Fruit fly (Drosophila melanogaster) whole organism, embryonic: Measurements from ENCODE around the gene CG9782.

Experiments used
- Atf-2 ChIP-seq: fragments of 200-800 bp; sonication (Bioruptor generic); optimal IDR thresholded peaks from 2 replicates; lab custom pipeline; 2016; ENCODE audit warnings: missing biosample characterization, missing genetic modification characterization
- Bdp1 ChIP-seq: fragments of 200-800 bp; sonication (Bioruptor generic); optimal IDR thresholded peaks from 3 replicates; lab custom pipeline; 2016; ENCODE audit warnings: missing biosample characterization, missing genetic modification characterization
- Bteb2 ChIP-seq: fragments of 200-800 bp; sonication (Bioruptor generic); optimal IDR thresholded peaks from 2 replicates; lab custom pipeline; 2016; ENCODE audit warnings: missing biosample characterization, missing genetic modification characterization
- CG10462 ChIP-seq: fragments of 200-800 bp; sonication (Bioruptor generic); optimal IDR thresholded peaks from 2 replicates; lab custom pipeline; 2016; ENCODE audit warnings: missing biosample characterization, missing genetic modification characterization
- CG11085 ChIP-seq: fragments of 200-800 bp; sonication (Bioruptor generic); IDR thresholded peaks from 2 replicates; pipeline ENCODE4 v1.3.6; 2022; ENCODE audit warnings: missing biosample characterization, missing genetic modification characterization
- CG11456 ChIP-seq: fragments of 200-800 bp; sonication (Bioruptor generic); IDR thresholded peaks from 3 replicates; pipeline ENCODE4 v1.3.6; 2022; ENCODE audit warnings: missing biosample characterization, missing genetic modification characterization
- CG1233 ChIP-seq: fragments of 200-800 bp; sonication (Bioruptor generic); optimal IDR thresholded peaks from 4 replicates; lab custom pipeline; 2018; ENCODE audit warnings: missing biosample characterization, mild to moderate bottlenecking, missing genetic modification characterization
- CG14710 ChIP-seq: fragments of 200-800 bp; sonication (Bioruptor generic); optimal IDR thresholded peaks from 3 replicates; lab custom pipeline; 2019; ENCODE audit warnings: missing biosample characterization, mild to moderate bottlenecking, missing genetic modification characterization, moderate library complexity
- CG1529 ChIP-seq: fragments of 200-800 bp; sonication (Bioruptor generic); optimal IDR thresholded peaks from 3 replicates; lab custom pipeline; 2018; ENCODE audit warnings: missing biosample characterization, missing genetic modification characterization
- CG16863 ChIP-seq: fragments of 200-800 bp; sonication (Bioruptor generic); optimal IDR thresholded peaks from 3 replicates; lab custom pipeline; 2016; ENCODE audit warnings: missing biosample characterization, missing genetic modification characterization
- CG2120 ChIP-seq: fragments of 200-800 bp; sonication (Bioruptor generic); optimal IDR thresholded peaks from 3 replicates; lab custom pipeline; 2016; ENCODE audit warnings: missing biosample characterization, missing genetic modification characterization
- CG2202 ChIP-seq: fragments of 200-800 bp; sonication (Bioruptor generic); optimal IDR thresholded peaks from 2 replicates; lab custom pipeline; 2018; ENCODE audit warnings: missing biosample characterization, mild to moderate bottlenecking, missing genetic modification characterization
- CG30020 ChIP-seq: fragments of 200-800 bp; optimal IDR thresholded peaks from 2 replicates; lab custom pipeline; 2019; ENCODE audit warnings: missing biosample characterization, mild to moderate bottlenecking, missing genetic modification characterization, moderate library complexity
- CG32532 ChIP-seq: fragments of 200-800 bp; sonication (Bioruptor generic); IDR thresholded peaks from 2 replicates; pipeline ENCODE4 v1.3.6; 2022; ENCODE audit warnings: missing biosample characterization, missing genetic modification characterization
- CG5953 ChIP-seq: fragments of 200-800 bp; sonication (Bioruptor generic); IDR thresholded peaks from 2 replicates; pipeline ENCODE4 v1.3.6; 2022; ENCODE audit warnings: missing biosample characterization, missing genetic modification characterization
- CG6272 ChIP-seq: fragments of 200-800 bp; sonication (Bioruptor generic); IDR thresholded peaks from 2 replicates; pipeline ENCODE4 v1.3.6; 2022; ENCODE audit warnings: missing biosample characterization, missing genetic modification characterization
- CG8089 ChIP-seq: fragments of 200-800 bp; sonication (Bioruptor generic); optimal IDR thresholded peaks from 3 replicates; lab custom pipeline; 2016; ENCODE audit warnings: missing biosample characterization, missing genetic modification characterization
- CG8359 ChIP-seq: fragments of 200-800 bp; sonication (Bioruptor generic); optimal IDR thresholded peaks from 2 replicates; lab custom pipeline; 2017; ENCODE audit warnings: missing biosample characterization, mild to moderate bottlenecking, missing genetic modification characterization, borderline replicate concordance
- CG8388 ChIP-seq: fragments of 200-800 bp; sonication (Bioruptor generic); optimal IDR thresholded peaks from 2 replicates; lab custom pipeline; 2019; ENCODE audit warnings: missing biosample characterization, mild to moderate bottlenecking, missing genetic modification characterization, moderate library complexity
- CG8765 ChIP-seq: fragments of 200-800 bp; sonication (Bioruptor generic); IDR thresholded peaks from 2 replicates; pipeline ENCODE4 v1.3.6; 2022; ENCODE audit warnings: missing biosample characterization, missing genetic modification characterization
- CG8944 ChIP-seq: fragments of 200-800 bp; sonication (Bioruptor generic); optimal IDR thresholded peaks from 3 replicates; lab custom pipeline; 2016; ENCODE audit warnings: missing biosample characterization, missing genetic modification characterization
- CG9876 ChIP-seq: fragments of 200-800 bp; sonication (Bioruptor generic); optimal IDR thresholded peaks from 2 replicates; lab custom pipeline; 2016; ENCODE audit warnings: missing biosample characterization, missing genetic modification characterization
- Dbx ChIP-seq: fragments of 200-800 bp; sonication (Bioruptor generic); IDR thresholded peaks from 3 replicates; pipeline ENCODE4 v1.3.6; 2022; ENCODE audit warnings: missing biosample characterization, missing genetic modification characterization
- Dfd ChIP-seq, 2 experiments: fragments of >200 bp; optimal IDR thresholded peaks; 2 replicates each; lab custom pipeline; 2017; ENCODE audit warnings: missing biosample characterization in 2 of 2, missing genetic modification characterization in 2 of 2
- Elba2 ChIP-seq: fragments of 200-800 bp; sonication (Bioruptor generic); optimal IDR thresholded peaks from 3 replicates; lab custom pipeline; 2016; ENCODE audit warnings: missing biosample characterization, missing genetic modification characterization
- HLH54F ChIP-seq: fragments of 200-800 bp; sonication (Bioruptor generic); optimal IDR thresholded peaks from 3 replicates; lab custom pipeline; 2016; ENCODE audit warnings: missing biosample characterization, missing genetic modification characterization
- HLHmδ ChIP-seq: fragments of 200-800 bp; sonication (Bioruptor generic); optimal IDR thresholded peaks from 2 replicates; lab custom pipeline; 2018; ENCODE audit warnings: missing biosample characterization, mild to moderate bottlenecking, missing genetic modification characterization, moderate library complexity
- Hmr ChIP-seq: fragments of 200-800 bp; sonication (Bioruptor generic); optimal IDR thresholded peaks from 3 replicates; lab custom pipeline; 2017; ENCODE audit warnings: mild to moderate bottlenecking, missing biosample characterization, missing genetic modification reagents, missing genetic modification characterization
- Hr3 ChIP-seq: fragments of 200-800 bp; sonication (Bioruptor generic); optimal IDR thresholded peaks from 3 replicates; lab custom pipeline; 2016; ENCODE audit warnings: missing biosample characterization, missing genetic modification characterization
- MESR4 ChIP-seq: fragments of 200-800 bp; sonication (Bioruptor generic); optimal IDR thresholded peaks from 2 replicates; lab custom pipeline; 2018; ENCODE audit warnings: missing biosample characterization, mild to moderate bottlenecking, missing genetic modification characterization, moderate library complexity
- Mes4 ChIP-seq: fragments of 200-800 bp; sonication (Bioruptor generic); optimal IDR thresholded peaks from 2 replicates; lab custom pipeline; 2016; ENCODE audit warnings: missing biosample characterization, missing genetic modification characterization
- NFAT ChIP-seq: fragments of 200-800 bp; sonication (Bioruptor generic); IDR thresholded peaks from 2 replicates; pipeline ENCODE4 v1.3.6; 2022; ENCODE audit warnings: missing biosample characterization, missing genetic modification characterization
- Nf-YA ChIP-seq: fragments of 200-800 bp; sonication (Bioruptor generic); IDR thresholded peaks from 2 replicates; pipeline ENCODE4 v1.3.6; 2022; ENCODE audit warnings: missing biosample characterization, missing genetic modification characterization
- NfI ChIP-seq: fragments of 200-800 bp; sonication (Bioruptor generic); optimal IDR thresholded peaks from 3 replicates; lab custom pipeline; 2018; ENCODE audit warnings: missing biosample characterization, mild to moderate bottlenecking, missing genetic modification characterization, moderate library complexity
- PHDP ChIP-seq: fragments of 200-800 bp; sonication (Bioruptor generic); optimal IDR thresholded peaks from 3 replicates; lab custom pipeline; 2018; ENCODE audit warnings: missing biosample characterization, mild to moderate bottlenecking, missing genetic modification characterization, moderate library complexity
- Pdp1 ChIP-seq, 2 experiments: fragments of 200-800 bp; sonication (Bioruptor generic); optimal IDR thresholded peaks; 3 replicates each; lab custom pipeline; 2016; ENCODE audit warnings: missing biosample characterization in 2 of 2, missing genetic modification characterization in 2 of 2, mild to moderate bottlenecking in 1 of 2, moderate library complexity in 1 of 2
- Usf ChIP-seq: fragments of 200-800 bp; sonication (Bioruptor generic); optimal IDR thresholded peaks from 2 replicates; lab custom pipeline; 2017; ENCODE audit warnings: missing genotype, missing biosample characterization, missing genetic modification characterization
- bigmax ChIP-seq: fragments of 200-800 bp; sonication (Bioruptor generic); optimal IDR thresholded peaks from 2 replicates; lab custom pipeline; 2018; ENCODE audit warnings: missing biosample characterization, mild to moderate bottlenecking, missing genetic modification characterization
- btn ChIP-seq: fragments of 200-800 bp; sonication (Bioruptor generic); optimal IDR thresholded peaks from 2 replicates; lab custom pipeline; 2016; ENCODE audit warnings: missing biosample characterization, missing genetic modification characterization
- gcm2 ChIP-seq: fragments of 200-800 bp; sonication (Bioruptor generic); optimal IDR thresholded peaks from 2 replicates; lab custom pipeline; 2016; ENCODE audit warnings: missing biosample characterization, missing genetic modification characterization
- hth ChIP-seq: fragments of >200 bp; optimal IDR thresholded peaks from 2 replicates; lab custom pipeline; 2017; ENCODE audit warnings: inconsistent platforms
- pros ChIP-seq: fragments of 200-800 bp; sonication (Bioruptor generic); optimal IDR thresholded peaks from 3 replicates; lab custom pipeline; 2019; ENCODE audit warnings: missing biosample characterization, mild to moderate bottlenecking, missing genetic modification characterization, moderate library complexity
- run ChIP-seq: fragments of 200-800 bp; sonication (Bioruptor generic); optimal IDR thresholded peaks from 3 replicates; lab custom pipeline; 2018; ENCODE audit warnings: missing biosample characterization, mild to moderate bottlenecking, missing genetic modification characterization
- stwl ChIP-seq: fragments of 200-800 bp; sonication (Bioruptor generic); optimal IDR thresholded peaks from 3 replicates; lab custom pipeline; 2018; ENCODE audit warnings: missing biosample characterization, mild to moderate bottlenecking, missing genetic modification characterization, moderate library complexity
- tll ChIP-seq, 2 experiments: fragments of 200-800 bp in 1 of 2; fragments of >200 bp in 1 of 2; sonication (Bioruptor generic) in 1 of 2; optimal IDR thresholded peaks; 2 replicates each; lab custom pipeline; 2017 to 2019; ENCODE audit warnings: missing biosample characterization in 2 of 2, missing genetic modification characterization in 2 of 2, mild to moderate bottlenecking in 1 of 2, moderate library complexity in 1 of 2
- toy ChIP-seq: fragments of 200-800 bp; sonication (Bioruptor generic); IDR thresholded peaks from 2 replicates; pipeline ENCODE4 v1.3.6; 2022; ENCODE audit warnings: missing biosample characterization, missing genetic modification characterization
- trem ChIP-seq: fragments of 200-800 bp; optimal IDR thresholded peaks from 3 replicates; lab custom pipeline; 2019; ENCODE audit warnings: missing biosample characterization, mild to moderate bottlenecking, missing genetic modification characterization, moderate library complexity
- tup ChIP-seq: fragments of 200-800 bp; sonication (Bioruptor generic); optimal IDR thresholded peaks from 2 replicates; lab custom pipeline; 2016; ENCODE audit warnings: missing biosample characterization, mild to moderate bottlenecking, missing genetic modification characterization, moderate library complexity
- zfh2 ChIP-seq: fragments of 200-800 bp; sonication (Bioruptor generic); optimal IDR thresholded peaks from 2 replicates; lab custom pipeline; 2016; ENCODE audit warnings: missing biosample characterization, missing genetic modification characterization

Gene CG9782

dm6 chrX:16637594-16638485 lies 16.5 kb upstream of the CG9782 start, which contains the start of gene RpS19a (continued):
- TF ChIP-seq Usf (GFP tag; lab: Kevin White, UChicago) (peak; percentile 48), MESR4 (GFP tag; lab: Kevin White, UChicago) (peak; percentile 98), CG8359 (GFP tag; lab: Kevin White, UChicago) (peak; percentile 61), CG32532 (GFP tag; lab: Robert Waterston, UW) (peak; percentile 84), toy (GFP tag; lab: Robert Waterston, UW) (peak; percentile 26; the same call in 1 of the 2 replicates), CG8089 (GFP tag; lab: Kevin White, UChicago) (peak; percentile 55), zfh2 (GFP tag; lab: Kevin White, UChicago) (peak; percentile 23), Elba2 (no peak), CG8388 (peak; percentile 49), CG8765 (GFP tag; lab: Robert Waterston, UW) (0 out of 2 replicates have a peak, but pooled peaks have one; percentile 11), Bdp1 (GFP tag; lab: Kevin White, UChicago) (peak; percentile 54), Nf-YA (peak; percentile 72), NfI (GFP tag; lab: Kevin White, UChicago) (peak; percentile 92), CG16863 (GFP tag; lab: Kevin White, UChicago) (peak; percentile 30), Atf-2 (GFP tag; lab: Kevin White, UChicago) (peak; percentile 36), stwl (tag; lab: Kevin White, UChicago) (peak; percentile 21), HLHmδ (peak; percentile 97), HLH54F (peak; percentile 16), Pdp1 (GFP tag; optimal IDR thresholded peaks at IDR 0.05; lab: Kevin White, UChicago) (peak; percentile 7 to 34), CG5953 (GFP tag; lab: Robert Waterston, UW) (peak; percentile 75), tll (GFP tag; optimal IDR thresholded peaks at IDR 0.05; lab: Kevin White, UChicago) (peak in 1 of 2 experiments; percentile 85), CG30020 (tag; lab: Kevin White, UChicago) (peak; percentile 44), run (tag; lab: Kevin White, UChicago) (peak; percentile 31), Dfd (GFP tag; optimal IDR thresholded peaks at IDR 0.05; lab: Kevin White, UChicago) (no peak), NFAT (GFP tag; lab: Robert Waterston, UW) (peak; percentile 88), CG14710 (tag; lab: Kevin White, UChicago) (peak; percentile 86), hth (lab: Kevin White, UChicago) (no peak), CG1233 (peak; percentile 93), PHDP (tag; lab: Kevin White, UChicago) (peak; percentile 77), CG11085 (peak; percentile 76), gcm2 (GFP tag; lab: Kevin White, UChicago) (peak; percentile 36), Hr3 (no peak), btn (peak; percentile 43), tup (GFP tag; lab: Kevin White, UChicago) (no peak), Hmr (peak; percentile 88), CG9876 (GFP tag; lab: Kevin White, UChicago) (peak; percentile 58), CG2202 (tag; lab: Kevin White, UChicago) (peak; percentile 45), pros (GFP tag; lab: Kevin White, UChicago) (peak; percentile 40), bigmax (GFP tag; lab: Kevin White, UChicago) (peak; percentile 87), CG10462 (GFP tag; lab: Kevin White, UChicago) (no peak), trem (peak; percentile 87), CG1529 (GFP tag; lab: Kevin White, UChicago) (peak; percentile 81), Bteb2 (GFP tag; lab: Kevin White, UChicago) (peak; percentile 36), CG8944 (GFP tag; lab: Kevin White, UChicago) (no peak), Mes4 (GFP tag; lab: Kevin White, UChicago) (peak; percentile 66), CG2120 (GFP tag; lab: Kevin White, UChicago) (no peak), CG6272 (peak; percentile 47), CG11456 (GFP tag; lab: Robert Waterston, UW) (peak; percentile 92), Dbx (GFP tag; lab: Robert Waterston, UW) (peak; percentile 66)
